Worm (Caenorhabditis elegans) whole organism, L3 larva: ENCODE results near the gene grl-29.

Source experiments
- R02D3.7 ChIP-seq: fragments of 150-350 bp; optimal IDR thresholded peaks from 2 replicates; lab custom pipeline; 2014; ENCODE audit warnings: missing biosample characterization, missing genetic modification characterization
- ZK546.5 ChIP-seq: sonication (generic microtip); optimal IDR thresholded peaks from 2 replicates; lab custom pipeline; 2017; ENCODE audit warnings: missing biosample characterization, missing genetic modification characterization
- aly-2 ChIP-seq: fragments of 150-350 bp; optimal IDR thresholded peaks from 2 replicates; lab custom pipeline; 2014; ENCODE audit warnings: missing biosample characterization, missing genetic modification characterization
- ceh-16 ChIP-seq: sonication (generic microtip); optimal IDR thresholded peaks from 2 replicates; lab custom pipeline; 2017; ENCODE audit warnings: missing biosample characterization, missing genetic modification characterization
- ceh-82 ChIP-seq: fragments of 150-350 bp; optimal IDR thresholded peaks from 2 replicates; lab custom pipeline; 2014; ENCODE audit warnings: missing biosample characterization, missing genetic modification characterization
- ceh-9 ChIP-seq: sonication (generic microtip); optimal IDR thresholded peaks from 2 replicates; lab custom pipeline; 2018; ENCODE audit warnings: missing biosample characterization, missing genetic modification characterization
- elt-2 ChIP-seq: sonication (generic microtip); optimal IDR thresholded peaks from 2 replicates; lab custom pipeline; 2016; ENCODE audit warnings: missing genetic modification reagents, mild to moderate bottlenecking, missing genetic modification characterization, missing compliant biosample characterization
- fkh-2 ChIP-seq: fragments of 150-350 bp; optimal IDR thresholded peaks from 2 replicates; lab custom pipeline; 2014; ENCODE audit warnings: missing biosample characterization, missing genetic modification reagents, missing genetic modification characterization
- hmg-11 ChIP-seq: sonication (generic microtip); optimal IDR thresholded peaks from 2 replicates; lab custom pipeline; 2016; ENCODE audit warnings: missing genetic modification characterization, missing compliant biosample characterization
- jun-1 ChIP-seq: fragments of 150-350 bp; optimal IDR thresholded peaks from 2 replicates; lab custom pipeline; 2014; ENCODE audit warnings: missing biosample characterization, missing genetic modification reagents, missing genetic modification characterization
- lin-39 ChIP-seq: fragments of 150-350 bp; optimal IDR thresholded peaks from 2 replicates; lab custom pipeline; 2018; ENCODE audit warnings: missing biosample characterization, missing genetic modification reagents, missing genetic modification characterization
- mml-1 ChIP-seq: fragments of 150-350 bp; sonication (generic microtip); optimal IDR thresholded peaks from 3 replicates; lab custom pipeline; 2014; ENCODE audit warnings: missing biosample characterization, missing genetic modification characterization
- nhr-12 ChIP-seq: fragments of 150-350 bp; optimal IDR thresholded peaks from 2 replicates; lab custom pipeline; 2014; ENCODE audit warnings: missing biosample characterization, missing genetic modification characterization
- nhr-23 ChIP-seq: fragments of 150-350 bp; optimal IDR thresholded peaks from 2 replicates; lab custom pipeline; 2014; ENCODE audit warnings: missing biosample characterization, missing genetic modification reagents, missing genetic modification characterization
- nhr-237 ChIP-seq: fragments of 150-350 bp; optimal IDR thresholded peaks from 2 replicates; lab custom pipeline; 2014; ENCODE audit warnings: missing biosample characterization, missing genetic modification characterization
- nhr-25 ChIP-seq: sonication (generic microtip); optimal IDR thresholded peaks from 2 replicates; lab custom pipeline; 2017; ENCODE audit warnings: missing biosample characterization, missing genetic modification characterization
- nhr-28 ChIP-seq: fragments of 150-350 bp; optimal IDR thresholded peaks from 2 replicates; lab custom pipeline; 2014; ENCODE audit warnings: missing biosample characterization, missing genetic modification characterization
- nhr-43 ChIP-seq: sonication (generic microtip); optimal IDR thresholded peaks from 2 replicates; lab custom pipeline; 2016; ENCODE audit warnings: mild to moderate bottlenecking, missing genetic modification characterization, missing compliant biosample characterization; ENCODE audit not compliant: poor library complexity, severe bottlenecking
- nhr-67 ChIP-seq: fragments of 150-350 bp; optimal IDR thresholded peaks from 2 replicates; lab custom pipeline; 2014; ENCODE audit warnings: missing biosample characterization, missing genetic modification characterization
- nhr-76 ChIP-seq: fragments of 150-350 bp; sonication (generic microtip); optimal IDR thresholded peaks from 5 replicates; lab custom pipeline; 2014; ENCODE audit warnings: missing biosample characterization, missing genetic modification characterization
- nhr-77 ChIP-seq: fragments of 150-350 bp; optimal IDR thresholded peaks from 2 replicates; lab custom pipeline; 2014; ENCODE audit warnings: missing biosample characterization, missing genetic modification characterization
- pha-4 ChIP-seq: fragments of 150-350 bp; optimal IDR thresholded peaks from 2 replicates; lab custom pipeline; 2014; ENCODE audit warnings: missing biosample characterization, missing genetic modification reagents, missing genetic modification characterization
- pqm-1 ChIP-seq: fragments of 150-350 bp; optimal IDR thresholded peaks from 2 replicates; lab custom pipeline; 2017; ENCODE audit warnings: missing biosample characterization, missing genetic modification characterization, inconsistent platforms
- sea-2 ChIP-seq: fragments of 150-350 bp; sonication (generic microtip); optimal IDR thresholded peaks from 4 replicates; lab custom pipeline; 2014; ENCODE audit warnings: missing biosample characterization, missing genetic modification reagents, missing genetic modification characterization
- skn-1 ChIP-seq: fragments of 150-350 bp; optimal IDR thresholded peaks from 2 replicates; lab custom pipeline; 2014; ENCODE audit warnings: missing biosample characterization, missing genetic modification characterization
- snpc-4 ChIP-seq: fragments of 150-350 bp; optimal IDR thresholded peaks from 2 replicates; lab custom pipeline; 2014; ENCODE audit warnings: missing biosample characterization, missing genetic modification characterization
- tbx-2 ChIP-seq: sonication (generic microtip); optimal IDR thresholded peaks from 2 replicates; lab custom pipeline; 2016; ENCODE audit warnings: mild to moderate bottlenecking, missing genetic modification characterization, missing compliant biosample characterization
- unc-39 ChIP-seq: sonication (generic microtip); optimal IDR thresholded peaks from 4 replicates; lab custom pipeline; 2017; ENCODE audit warnings: missing biosample characterization, missing genetic modification characterization
- unc-62 ChIP-seq: fragments of 150-350 bp; sonication (generic microtip); optimal IDR thresholded peaks from 4 replicates; lab custom pipeline; 2014; ENCODE audit warnings: missing biosample characterization, missing genetic modification reagents, missing genetic modification characterization
- zag-1 ChIP-seq: fragments of 150-350 bp; optimal IDR thresholded peaks from 2 replicates; lab custom pipeline; 2014; ENCODE audit warnings: missing biosample characterization, missing genetic modification characterization
- ztf-4 ChIP-seq: fragments of 150-350 bp; optimal IDR thresholded peaks from 2 replicates; lab custom pipeline; 2014; ENCODE audit warnings: missing biosample characterization, missing genetic modification characterization

Gene grl-29

ce11 chrV:3557422-3557821 is 2.4 kb upstream of the grl-29 start, which contains the start of gene grl-31:
grl-31 (minus strand) TSS chrV:3557778.
- no peak for TF ChIP-seq R02D3.7
- TF ChIP-seq unc-39 (tag; lab: Kevin White, UChicago), result no peak
- TF ChIP-seq ceh-16 (tag; lab: Kevin White, UChicago), result no peak
- TF ChIP-seq nhr-25, result no peak
- no peak for TF ChIP-seq nhr-23 (tag; lab: Kevin White, UChicago)
- no peak for TF ChIP-seq nhr-12 (tag; lab: Kevin White, UChicago)
- no peak for TF ChIP-seq nhr-28 (tag; lab: Kevin White, UChicago)
- no peak for TF ChIP-seq nhr-77
- TF ChIP-seq skn-1 (tag; lab: Kevin White, UChicago), result no peak
- TF ChIP-seq elt-2 (tag; lab: Kevin White, UChicago), result no peak
- TF ChIP-seq hmg-11 (tag; lab: Kevin White, UChicago), result no peak
- no peak for TF ChIP-seq ceh-9
- no peak for TF ChIP-seq unc-62 (GFP tag; lab: Kevin White, UChicago)
- TF ChIP-seq nhr-237 (tag; lab: Kevin White, UChicago), result no peak
- TF ChIP-seq zag-1 (tag; lab: Kevin White, UChicago), result no peak
- TF ChIP-seq ZK546.5 (tag; lab: Kevin White, UChicago), result no peak
- no peak for TF ChIP-seq mml-1 (tag; lab: Kevin White, UChicago)
- TF ChIP-seq jun-1 (tag; lab: Kevin White, UChicago), result no peak
- TF ChIP-seq ceh-82 (tag; lab: Kevin White, UChicago), result no peak
- no peak for TF ChIP-seq nhr-43 (tag; lab: Kevin White, UChicago)

ce11 chrV:3555986-3556385 is 950 bp upstream of the grl-29 start, which contains the start of gene grl-30:
grl-30 (plus strand) TSS chrV:3556286.
- TF ChIP-seq fkh-2 (tag; lab: Kevin White, UChicago), result no peak
- no peak for TF ChIP-seq elt-2 (tag; lab: Kevin White, UChicago)
- TF ChIP-seq ztf-4 (tag; lab: Kevin White, UChicago), result no peak
- TF ChIP-seq nhr-12 (tag; lab: Kevin White, UChicago), result no peak
- TF ChIP-seq sea-2 (GFP tag; lab: Kevin White, UChicago), result no peak
- TF ChIP-seq nhr-67 (tag; lab: Kevin White, UChicago), result no peak
- TF ChIP-seq ZK546.5 (tag; lab: Kevin White, UChicago), result no peak
- TF ChIP-seq tbx-2 (tag; lab: Kevin White, UChicago), result no peak
- TF ChIP-seq ceh-16 (tag; lab: Kevin White, UChicago), result no peak
- TF ChIP-seq lin-39 (tag; lab: Kevin White, UChicago), result no peak
- TF ChIP-seq pqm-1, result no peak
- TF ChIP-seq snpc-4 (tag; lab: Kevin White, UChicago), result no peak
- TF ChIP-seq nhr-237 (tag; lab: Kevin White, UChicago), result no peak

- no peak for TF ChIP-seq sea-2 (GFP tag; lab: Kevin White, UChicago)
- TF ChIP-seq pqm-1, result peak; percentile 17
- peak; percentile 78 for TF ChIP-seq elt-2 (tag; lab: Kevin White, UChicago)
- TF ChIP-seq nhr-76 (tag; lab: Kevin White, UChicago), result no peak
Measured at ce11 chrV:3552740-3553469, 2.1 kb downstream of the grl-29 start, which contains the start of gene T24A6.20. T24A6.20 (plus strand) TSS chrV:3553134.

- TF ChIP-seq nhr-28 (tag; lab: Kevin White, UChicago) (no peak), pha-4 (tag; lab: Kevin White, UChicago) (no peak), nhr-76 (tag; lab: Kevin White, UChicago) (no peak), lin-39 (tag; lab: Kevin White, UChicago) (no peak), ceh-82 (tag; lab: Kevin White, UChicago) (no peak)
Measured at ce11 chrV:3551765-3552164, 3.3 kb downstream of the grl-29 start, which contains the start of gene grl-28. grl-28 (minus strand) TSS chrV:3551865.

- TF ChIP-seq R02D3.7 (no peak), aly-2 (tag; lab: Kevin White, UChicago) (no peak), zag-1 (tag; lab: Kevin White, UChicago) (no peak), ceh-82 (tag; lab: Kevin White, UChicago) (no peak)
Measured at ce11 chrV:3549553-3549952, 5.5 kb downstream of the grl-29 start, which contains the start of gene sri-21. sri-21 (plus strand) TSS chrV:3549853.
